In the genomic region with DNA sequence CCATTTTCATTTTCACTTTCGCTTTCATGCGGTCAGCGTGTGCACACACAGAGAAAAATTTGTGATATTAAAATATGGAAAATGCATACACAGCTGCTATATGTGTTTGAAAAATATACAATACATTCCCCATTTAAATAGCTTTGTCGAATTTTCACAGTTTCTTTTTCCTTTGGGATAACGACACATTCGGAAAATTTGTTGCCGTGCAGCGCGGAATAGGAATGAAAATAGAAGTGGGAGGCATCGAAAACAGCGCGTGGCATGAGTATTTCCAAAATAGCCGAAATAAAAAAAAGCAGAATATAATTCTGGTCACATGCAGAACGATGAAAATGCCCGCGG, we compare ENCODE assay signal across 4 fruit fly cellular contexts.
TF ChIP-seq lines count a peak whose summit lies in the region.

No protein-coding gene starts in this region.

- peak; percentile 18 for TF ChIP-seq CTCF in whole organism, embryonic (GFP tag; optimal IDR thresholded peaks at IDR 0.05; lab: Kevin White, UChicago)

TF ChIP-seq in whole organism, embryonic, 481 proteins besides CTCF, POLR2A, EP300 and RAD21 (continues in another document):
- TF ChIP-seq Hr51 (GFP tag; optimal IDR thresholded peaks at IDR 0.05; lab: Kevin White, UChicago) (peak; percentile 78 to 80), pnt (GFP tag; optimal IDR thresholded peaks at IDR 0.05; lab: Kevin White, UChicago) (peak; percentile 84), CG5953 (GFP tag; IDR thresholded peaks at IDR 0.05; lab: Robert Waterston, UW) (peak; percentile 60), CG11093 (GFP tag; IDR thresholded peaks at IDR 0.05; lab: Robert Waterston, UW) (peak; percentile 77), Asciz (GFP tag; optimal IDR thresholded peaks at IDR 0.05; lab: Kevin White, UChicago) (peak; percentile 74), CG17186 (GFP tag; optimal IDR thresholded peaks at IDR 0.05; lab: Kevin White, UChicago) (peak; percentile 28), CG31224 (GFP tag; IDR thresholded peaks at IDR 0.05; lab: Robert Waterston, UW) (peak; percentile 72), CG2116 (GFP tag; optimal IDR thresholded peaks at IDR 0.05; lab: Kevin White, UChicago) (peak; percentile 37), CG11723 (GFP tag; optimal IDR thresholded peaks at IDR 0.05; lab: Kevin White, UChicago) (peak; percentile 2), CG9932 (GFP tag; IDR thresholded peaks at IDR 0.05; lab: Robert Waterston, UW) (peak; percentile 91), CG10462 (GFP tag; optimal IDR thresholded peaks at IDR 0.05; lab: Kevin White, UChicago) (peak; percentile 46), dpn (GFP tag; optimal IDR thresholded peaks at IDR 0.05; lab: Kevin White, UChicago) (peak; percentile 87 to 88), fu2 (GFP tag; optimal IDR thresholded peaks at IDR 0.05; lab: Kevin White, UChicago) (peak; percentile 80), nmo (GFP tag; optimal IDR thresholded peaks at IDR 0.05; lab: Kevin White, UChicago) (peak; percentile 80), slou (GFP tag; optimal IDR thresholded peaks at IDR 0.05; lab: Kevin White, UChicago) (no peak), CG17568 (GFP tag; optimal IDR thresholded peaks at IDR 0.05; lab: Kevin White, UChicago) (peak; percentile 77), Dip3 (GFP tag; optimal IDR thresholded peaks at IDR 0.05; lab: Kevin White, UChicago) (peak; percentile 83), p53 (GFP tag; optimal IDR thresholded peaks at IDR 0.05; lab: Kevin White, UChicago) (peak; percentile 26), run (tag; optimal IDR thresholded peaks at IDR 0.05; lab: Kevin White, UChicago) (peak; percentile 87), CG1233 (GFP tag; optimal IDR thresholded peaks at IDR 0.05; lab: Kevin White, UChicago) (peak; percentile 71), fd3F (GFP tag; optimal IDR thresholded peaks at IDR 0.05; lab: Kevin White, UChicago) (peak; percentile 83)

TF ChIP-seq in whole organism, prepupa, 60 proteins besides CTCF, POLR2A, EP300 and RAD21 (continues in another document):
- TF ChIP-seq Ets21C (GFP tag; optimal IDR thresholded peaks at IDR 0.05; lab: Kevin White, UChicago) (peak; percentile 13), Eip78C (GFP tag; lab: Kevin White, UChicago) (peak; percentile 86), esn (GFP tag; optimal IDR thresholded peaks at IDR 0.05; lab: Kevin White, UChicago) (peak; percentile 38), CG6808 (GFP tag; optimal IDR thresholded peaks at IDR 0.05; lab: Kevin White, UChicago) (no peak), Met (GFP tag; optimal IDR thresholded peaks at IDR 0.05; lab: Kevin White, UChicago) (peak; percentile 46), cyc (GFP tag; optimal IDR thresholded peaks at IDR 0.05; lab: Kevin White, UChicago) (peak; percentile 41), ss (GFP tag; optimal IDR thresholded peaks at IDR 0.05; lab: Kevin White, UChicago) (no peak), CG34406 (GFP tag; optimal IDR thresholded peaks at IDR 0.05; lab: Kevin White, UChicago) (peak; percentile 23), CG11294 (GFP tag; IDR thresholded peaks at IDR 0.05; lab: Robert Waterston, UW) (peak; percentile 55), Sox102F (GFP tag; optimal IDR thresholded peaks at IDR 0.05; lab: Kevin White, UChicago) (peak; percentile 38), CG6792 (GFP tag; optimal IDR thresholded peaks at IDR 0.05; lab: Kevin White, UChicago) (peak; percentile 23), Sox14 (GFP tag; optimal IDR thresholded peaks at IDR 0.05; lab: Kevin White, UChicago) (peak; percentile 31), CG10631 (GFP tag; optimal IDR thresholded peaks at IDR 0.05; lab: Kevin White, UChicago) (peak; percentile 51), CG4318 (GFP tag; optimal IDR thresholded peaks at IDR 0.05; lab: Kevin White, UChicago) (peak; percentile 62), Eip75B (GFP tag; optimal IDR thresholded peaks at IDR 0.05; lab: Kevin White, UChicago) (peak; percentile 28), achi (GFP tag; optimal IDR thresholded peaks at IDR 0.05; lab: Kevin White, UChicago) (peak; percentile 57), CG8119 (GFP tag; IDR thresholded peaks at IDR 0.05; lab: Robert Waterston, UW) (peak; percentile 79), CG8319 (GFP tag; optimal IDR thresholded peaks at IDR 0.05; lab: Kevin White, UChicago) (no peak), Eip93F (GFP tag; optimal IDR thresholded peaks at IDR 0.05; lab: Kevin White, UChicago) (no peak), acj6 (GFP tag; optimal IDR thresholded peaks at IDR 0.05; lab: Kevin White, UChicago) (peak; percentile 55), svp (GFP tag; lab: Kevin White, UChicago) (peak; percentile 52), lz (GFP tag; optimal IDR thresholded peaks at IDR 0.05; lab: Kevin White, UChicago) (peak; percentile 29), CG15336 (GFP tag; IDR thresholded peaks at IDR 0.05; lab: Robert Waterston, UW) (peak; percentile 84)

TF ChIP-seq in whole organism, pupa, 21 proteins besides CTCF, POLR2A, EP300 and RAD21:
- TF ChIP-seq CG4496 (GFP tag; IDR thresholded peaks at IDR 0.05; lab: Robert Waterston, UW) (peak; percentile 88), Pif1A (GFP tag; optimal IDR thresholded peaks at IDR 0.05; lab: Kevin White, UChicago) (peak; percentile 67), CG14655 (GFP tag; optimal IDR thresholded peaks at IDR 0.05; lab: Kevin White, UChicago) (peak; percentile 56), Snoo (tag; optimal IDR thresholded peaks at IDR 0.05; lab: Kevin White, UChicago) (no peak), CG32121 (GFP tag; IDR thresholded peaks at IDR 0.05; lab: Robert Waterston, UW) (peak; percentile 86), CG15710 (tag; optimal IDR thresholded peaks at IDR 0.05; lab: Kevin White, UChicago) (no peak), fd96Ca (GFP tag; IDR thresholded peaks at IDR 0.05; lab: Robert Waterston, UW) (peak; percentile 86), CG8301 (tag; optimal IDR thresholded peaks at IDR 0.05; lab: Kevin White, UChicago) (peak; percentile 58), rn (GFP tag; IDR thresholded peaks at IDR 0.05; lab: Robert Waterston, UW) (peak; percentile 68; the same call in 1 of the 2 replicates), Pif1B (GFP tag; optimal IDR thresholded peaks at IDR 0.05; lab: Kevin White, UChicago) (peak; percentile 3), gl (tag; optimal IDR thresholded peaks at IDR 0.05; lab: Kevin White, UChicago) (no peak), D1 (tag; optimal IDR thresholded peaks at IDR 0.05; lab: Kevin White, UChicago) (no peak), EcR (GFP tag; optimal IDR thresholded peaks at IDR 0.05; lab: Kevin White, UChicago) (no peak), CG34367 (tag; optimal IDR thresholded peaks at IDR 0.05; lab: Kevin White, UChicago) (no peak), CG17806 (tag; optimal IDR thresholded peaks at IDR 0.05; lab: Kevin White, UChicago) (peak; percentile 16), CG8159 (tag; optimal IDR thresholded peaks at IDR 0.05; lab: Kevin White, UChicago) (no peak), CG10348 (GFP tag; IDR thresholded peaks at IDR 0.05; lab: Robert Waterston, UW) (0 out of 2 replicates have a peak, but pooled peaks have one; percentile 22), CG9948 (tag; optimal IDR thresholded peaks at IDR 0.05; lab: Kevin White, UChicago) (peak; percentile 21), Ets98B (GFP tag; IDR thresholded peaks at IDR 0.05; lab: Robert Waterston, UW) (peak; percentile 86), CG13204 (GFP tag; optimal IDR thresholded peaks at IDR 0.05; lab: Kevin White, UChicago) (no peak), CG12605 (GFP tag; IDR thresholded peaks at IDR 0.05; lab: Robert Waterston, UW) (no peak)

TF ChIP-seq in whole organism, wandering third instar larva, 38 proteins besides CTCF, POLR2A, EP300 and RAD21 (continues in another document):
- TF ChIP-seq Hr78 (GFP tag; optimal IDR thresholded peaks at IDR 0.05; lab: Kevin White, UChicago), result no peak
- TF ChIP-seq ey (GFP tag; optimal IDR thresholded peaks at IDR 0.05; lab: Kevin White, UChicago), result peak; percentile 41
- TF ChIP-seq GATAd (GFP tag; optimal IDR thresholded peaks at IDR 0.05; lab: Kevin White, UChicago), result no peak
- peak; percentile 2 for TF ChIP-seq Sp1 (GFP tag; optimal IDR thresholded peaks at IDR 0.05; lab: Kevin White, UChicago)
- TF ChIP-seq Jra (GFP tag; optimal IDR thresholded peaks at IDR 0.05; lab: Kevin White, UChicago), result no peak
- peak; percentile 34 for TF ChIP-seq OdsH (GFP tag; optimal IDR thresholded peaks at IDR 0.05; lab: Kevin White, UChicago)
- TF ChIP-seq tai (GFP tag; optimal IDR thresholded peaks at IDR 0.05; lab: Kevin White, UChicago), result peak; percentile 51
- TF ChIP-seq foxo (GFP tag; optimal IDR thresholded peaks at IDR 0.05; lab: Kevin White, UChicago), result peak in 1 of 2 experiments; percentile 61
- TF ChIP-seq pan (optimal IDR thresholded peaks at IDR 0.05; lab: Kevin White, UChicago), result no peak
- no peak for TF ChIP-seq dsf (GFP tag; optimal IDR thresholded peaks at IDR 0.05; lab: Kevin White, UChicago; ENCODE audit: borderline replicate concordance)
- no peak for TF ChIP-seq N (GFP tag; optimal IDR thresholded peaks at IDR 0.05; lab: Kevin White, UChicago)
- peak; percentile 60 for TF ChIP-seq sv (GFP tag; optimal IDR thresholded peaks at IDR 0.05; lab: Kevin White, UChicago)
- TF ChIP-seq Rel (GFP tag; optimal IDR thresholded peaks at IDR 0.05; lab: Kevin White, UChicago), result no peak
- no peak for TF ChIP-seq Rel (tag; optimal IDR thresholded peaks at IDR 0.05; lab: Kevin White, UChicago)
- TF ChIP-seq Myc (optimal IDR thresholded peaks at IDR 0.05; lab: Kevin White, UChicago), result no peak
- no peak for TF ChIP-seq Vsx2 (GFP tag; optimal IDR thresholded peaks at IDR 0.05; lab: Kevin White, UChicago; ENCODE audit: partially characterized antibody)
- peak; percentile 77 for TF ChIP-seq h (GFP tag; optimal IDR thresholded peaks at IDR 0.05; lab: Kevin White, UChicago)
- TF ChIP-seq CG9705 (GFP tag; optimal IDR thresholded peaks at IDR 0.05; lab: Kevin White, UChicago), result no peak
- TF ChIP-seq Mio (GFP tag; optimal IDR thresholded peaks at IDR 0.05; lab: Kevin White, UChicago), result no peak
- peak; percentile 8 for TF ChIP-seq dmrt93B (GFP tag; optimal IDR thresholded peaks at IDR 0.05; lab: Kevin White, UChicago)
- TF ChIP-seq brk (GFP tag; optimal IDR thresholded peaks at IDR 0.05; lab: Kevin White, UChicago), result peak; percentile 8
- no peak for TF ChIP-seq sage (GFP tag; optimal IDR thresholded peaks at IDR 0.05; lab: Kevin White, UChicago)
- peak; percentile 21 for TF ChIP-seq psq (GFP tag; optimal IDR thresholded peaks at IDR 0.05; lab: Kevin White, UChicago)
- TF ChIP-seq woc (GFP tag; optimal IDR thresholded peaks at IDR 0.05; lab: Kevin White, UChicago), result no peak
- TF ChIP-seq Abd-B (GFP tag; optimal IDR thresholded peaks at IDR 0.05; lab: Kevin White, UChicago), result no peak
- no peak for TF ChIP-seq dl (GFP tag; optimal IDR thresholded peaks at IDR 0.05; lab: Kevin White, UChicago; ENCODE audit: insufficient read depth in 1 of 2, partially characterized antibody in 2 of 2)
- TF ChIP-seq Dif (GFP tag; optimal IDR thresholded peaks at IDR 0.05; lab: Kevin White, UChicago; ENCODE audit: partially characterized antibody), result no peak
- TF ChIP-seq Hr83 (GFP tag; optimal IDR thresholded peaks at IDR 0.05; lab: Kevin White, UChicago; ENCODE audit: poor library complexity, severe bottlenecking), result no peak
- no peak for TF ChIP-seq CG32264 (GFP tag; optimal IDR thresholded peaks at IDR 0.05; lab: Kevin White, UChicago)
- peak; percentile 61 for TF ChIP-seq rgr (GFP tag; optimal IDR thresholded peaks at IDR 0.05; lab: Kevin White, UChicago)
